Fruit fly (Drosophila melanogaster) whole organism, prepupa: ENCODE measurements around the gene sls.

Experiments used
- CG1621 ChIP-seq: fragments of 200-800 bp; sonication (Bioruptor generic); optimal IDR thresholded peaks from 3 replicates; lab custom pipeline; 2018; ENCODE audit warnings: missing biosample characterization, mild to moderate bottlenecking, missing genetic modification characterization
- CG3919 ChIP-seq: fragments of 200-800 bp; sonication (Bioruptor generic); optimal IDR thresholded peaks from 3 replicates; lab custom pipeline; 2016; ENCODE audit warnings: missing biosample characterization, missing genetic modification characterization
- CG6808 ChIP-seq: fragments of 200-800 bp; sonication (Bioruptor generic); optimal IDR thresholded peaks from 3 replicates; lab custom pipeline; 2017; ENCODE audit warnings: missing biosample characterization, missing genetic modification characterization, mild to moderate bottlenecking, moderate library complexity, missing genetic modification reagents
- CG8632 ChIP-seq: fragments of 200-800 bp; sonication (Bioruptor generic); optimal IDR thresholded peaks from 3 replicates; lab custom pipeline; 2016; ENCODE audit warnings: missing biosample characterization, missing genetic modification characterization
- Gug ChIP-seq: fragments of 200-800 bp; sonication (Bioruptor generic); IDR thresholded peaks from 2 replicates; pipeline ENCODE4 v1.3.6; 2022; ENCODE audit warnings: missing biosample characterization, missing genetic modification characterization
- Hr39 ChIP-seq: fragments of 200-800 bp; sonication (Bioruptor generic); optimal IDR thresholded peaks from 2 replicates; lab custom pipeline; 2016; ENCODE audit warnings: missing biosample characterization, missing genetic modification characterization
- Met ChIP-seq: fragments of 200-800 bp; sonication (Bioruptor generic); optimal IDR thresholded peaks from 3 replicates; lab custom pipeline; 2016; ENCODE audit warnings: missing biosample characterization, missing genetic modification characterization
- Smox ChIP-seq: fragments of 200-800 bp; sonication (Bioruptor generic); optimal IDR thresholded peaks from 3 replicates; lab custom pipeline; 2016; ENCODE audit warnings: missing biosample characterization, missing genetic modification characterization
- Sox14 ChIP-seq: fragments of 200-800 bp; sonication (Bioruptor generic); optimal IDR thresholded peaks from 3 replicates; lab custom pipeline; 2016; ENCODE audit warnings: missing biosample characterization, missing genetic modification characterization
- Sox15 ChIP-seq: fragments of 200-800 bp; sonication (Bioruptor generic); optimal IDR thresholded peaks from 3 replicates; lab custom pipeline; 2016; ENCODE audit warnings: missing biosample characterization, missing genetic modification characterization
- achi ChIP-seq: fragments of 200-800 bp; sonication (Bioruptor generic); optimal IDR thresholded peaks from 3 replicates; lab custom pipeline; 2016; ENCODE audit warnings: missing biosample characterization, missing genetic modification characterization
- dac ChIP-seq: fragments of 200-800 bp; sonication (Bioruptor generic); optimal IDR thresholded peaks from 2 replicates; lab custom pipeline; 2017; ENCODE audit warnings: missing biosample characterization, mild to moderate bottlenecking, missing genetic modification characterization

DNA sequence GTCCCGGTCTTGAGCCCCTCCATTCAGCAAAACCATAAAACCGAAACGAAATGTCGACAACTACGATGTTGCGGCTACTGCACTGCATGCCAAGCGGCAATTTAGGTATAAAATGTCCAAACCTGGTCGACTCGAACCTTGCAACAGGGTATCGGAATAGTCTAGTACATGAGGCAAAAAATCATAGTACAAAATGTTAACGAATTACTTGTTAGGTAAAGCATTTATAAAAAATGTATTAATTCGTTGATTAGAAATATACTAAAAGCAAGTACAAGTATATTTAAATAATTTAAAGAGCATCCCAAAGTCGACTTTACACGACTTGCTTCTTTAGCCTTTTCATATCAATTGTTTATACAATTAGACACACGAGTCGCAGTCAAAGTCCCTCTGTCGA, 2.6 kb upstream of the sls start:
- TF ChIP-seq CG1621 (tag; lab: Kevin White, UChicago) (no peak), CG6808 (GFP tag; lab: Kevin White, UChicago) (no peak), Met (GFP tag; lab: Kevin White, UChicago) (peak; percentile 34), CG8632 (GFP tag; lab: Kevin White, UChicago) (peak; percentile 3), Sox15 (GFP tag; lab: Kevin White, UChicago) (no peak), Gug (GFP tag; lab: Robert Waterston, UW) (no peak), CG3919 (no peak), Hr39 (GFP tag; lab: Kevin White, UChicago) (no peak), Smox (GFP tag; lab: Kevin White, UChicago) (no peak), Sox14 (GFP tag; lab: Kevin White, UChicago) (peak; percentile 26), achi (GFP tag; lab: Kevin White, UChicago) (no peak), dac (GFP tag; lab: Kevin White, UChicago) (no peak)
